Worm (Caenorhabditis elegans) whole organism, early embryonic: Measurements from ENCODE around the gene C09G9.3.

Experiments used
- B0310.2 ChIP-seq: sonication (generic microtip); optimal IDR thresholded peaks from 2 replicates; lab custom pipeline; 2016; ENCODE audit warnings: mild to moderate bottlenecking, missing genetic modification characterization, missing compliant biosample characterization
- ama-1 ChIP-seq: fragments of 150-350 bp; optimal IDR thresholded peaks from 2 replicates; lab custom pipeline; 2014
- ceh-36 ChIP-seq: sonication (generic microtip); optimal IDR thresholded peaks from 2 replicates; lab custom pipeline; 2016; ENCODE audit warnings: missing genetic modification characterization, inconsistent platforms, missing compliant biosample characterization
- ets-7 ChIP-seq: sonication (generic microtip); optimal IDR thresholded peaks from 2 replicates; lab custom pipeline; 2016; ENCODE audit warnings: missing genotype, missing genetic modification characterization, missing compliant biosample characterization
- hnd-1 ChIP-seq: sonication (generic microtip); optimal IDR thresholded peaks from 2 replicates; lab custom pipeline; 2016; ENCODE audit warnings: missing genetic modification characterization, missing compliant biosample characterization
- scrt-1 ChIP-seq: fragments of 200-800 bp; sonication (Bioruptor generic); IDR thresholded peaks from 2 replicates; pipeline ENCODE4 v1.3.6; 2022; ENCODE audit warnings: missing genetic modification characterization, missing compliant biosample characterization
- sea-1 ChIP-seq: fragments of 200-800 bp; sonication (Bioruptor generic); conservative IDR thresholded peaks from 2 replicates; pipeline ENCODE4 v1.3.6; 2022; ENCODE audit warnings: missing genetic modification characterization, missing compliant biosample characterization
- tbx-11 ChIP-seq: fragments of 200-800 bp; sonication (Bioruptor generic); IDR thresholded peaks from 2 replicates; pipeline ENCODE4 v1.3.6; 2022; ENCODE audit warnings: missing genetic modification characterization, missing compliant biosample characterization
- tra-4 ChIP-seq: sonication (generic microtip); optimal IDR thresholded peaks from 2 replicates; lab custom pipeline; 2017; ENCODE audit warnings: missing genetic modification characterization, missing compliant biosample characterization

DNA sequence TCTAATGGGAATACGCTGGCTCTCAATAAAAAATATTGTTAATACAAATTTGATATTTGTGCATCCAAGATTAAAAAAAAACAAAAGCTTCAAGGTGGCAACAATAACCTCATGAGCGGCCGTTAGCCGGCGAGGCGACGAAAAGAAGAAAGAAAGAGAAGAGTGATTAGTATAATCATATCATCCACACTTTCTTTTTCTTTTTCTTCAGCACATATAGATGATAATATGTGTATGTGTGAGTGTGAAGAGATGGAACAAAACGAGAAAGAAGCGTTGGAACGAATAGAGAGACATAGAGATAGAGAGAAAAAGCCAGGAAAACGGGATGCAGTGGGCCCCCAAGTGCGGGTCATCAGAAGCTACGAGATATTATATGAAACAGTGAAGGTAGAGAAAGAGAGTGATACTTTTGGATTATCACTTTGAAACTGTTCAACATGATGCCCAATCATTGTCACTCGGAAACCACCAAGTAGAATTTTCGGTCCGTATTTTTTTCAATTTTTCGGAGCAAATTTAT is 47.5 kb upstream of the C09G9.3 start:
- no peak for TF ChIP-seq tra-4 (tag; lab: Kevin White, UChicago)
- TF ChIP-seq ets-7 (tag; lab: Kevin White, UChicago) = no peak
- no peak for TF ChIP-seq ama-1 (lab: Kevin White, UChicago)
- no peak for TF ChIP-seq scrt-1 (GFP tag; lab: Robert Waterston, UW)
- TF ChIP-seq ceh-36 (tag; lab: Kevin White, UChicago) = no peak
- TF ChIP-seq B0310.2 (tag; lab: Kevin White, UChicago) = no peak
- no peak for TF ChIP-seq sea-1 (GFP tag; lab: Robert Waterston, UW)
- TF ChIP-seq hnd-1 (tag; lab: Kevin White, UChicago) = no peak
- no peak for TF ChIP-seq tbx-11 (GFP tag; lab: Robert Waterston, UW)
